Fruit fly (Drosophila melanogaster): ENCODE measurements around the gene CG3726.

dm6 chrX:5932345-5932995 is 15.6 kb downstream of the CG3726 start:
- TF ChIP-seq CG8119 (GFP tag; IDR thresholded peaks at IDR 0.05) = peak; percentile 88
- peak; percentile 78 for TF ChIP-seq Hr4 (GFP tag; optimal IDR thresholded peaks at IDR 0.05)
- TF ChIP-seq CG11762 (GFP tag; optimal IDR thresholded peaks at IDR 0.05; ENCODE audit: insufficient read depth) = peak; percentile 82
- TF ChIP-seq CG6792 (GFP tag; optimal IDR thresholded peaks at IDR 0.05) = peak; percentile 71
- peak; percentile 71 for TF ChIP-seq CG8632 (GFP tag; optimal IDR thresholded peaks at IDR 0.05)
- peak; percentile 82 for TF ChIP-seq Lpt (GFP tag; optimal IDR thresholded peaks at IDR 0.05)
- peak; percentile 53; the same call in 1 of the 2 replicates for TF ChIP-seq CG11294 (GFP tag; IDR thresholded peaks at IDR 0.05)
- peak; percentile 79 for TF ChIP-seq dsx (GFP tag; optimal IDR thresholded peaks at IDR 0.05; ENCODE audit: poor library complexity, severe bottlenecking)
- peak; percentile 71 for TF ChIP-seq Gug (GFP tag; IDR thresholded peaks at IDR 0.05)
- TF ChIP-seq Sox14 (GFP tag; optimal IDR thresholded peaks at IDR 0.05) = peak; percentile 90
- TF ChIP-seq Met (GFP tag; optimal IDR thresholded peaks at IDR 0.05) = peak; percentile 67
- TF ChIP-seq Hr38 (GFP tag; optimal IDR thresholded peaks at IDR 0.05) = no peak
- TF ChIP-seq CG3032 (tag; optimal IDR thresholded peaks at IDR 0.05) = peak; percentile 75
- peak; percentile 40 for TF ChIP-seq Ets21C (GFP tag; optimal IDR thresholded peaks at IDR 0.05)

All from whole organism, prepupa.